Worm (Caenorhabditis elegans) whole organism, L4 larva: ENCODE data around the gene T03E6.8.
A peak's percentile ranks its signal among the peaks of the same experiment; 100 is the strongest.

Experiments
- F10B5.3 ChIP-seq: sonication (generic microtip); optimal IDR thresholded peaks from 2 replicates; lab custom pipeline; 2016; ENCODE audit warnings: mild to moderate bottlenecking, missing genetic modification characterization, missing compliant biosample characterization
- F37D6.2 ChIP-seq: sonication (generic microtip); optimal IDR thresholded peaks from 2 replicates; lab custom pipeline; 2016; ENCODE audit warnings: mild to moderate bottlenecking, missing genetic modification characterization, missing compliant biosample characterization
- R02D3.7 ChIP-seq: fragments of 150-350 bp; sonication (generic microtip); optimal IDR thresholded peaks from 3 replicates; lab custom pipeline; 2014; ENCODE audit warnings: missing biosample characterization, missing genetic modification characterization
- T26A8.4 ChIP-seq: fragments of 200-800 bp; sonication (Bioruptor generic); IDR thresholded peaks from 2 replicates; pipeline ENCODE4 v1.3.6; 2022; ENCODE audit warnings: missing genetic modification characterization, missing compliant biosample characterization
- Y105C5A.15 ChIP-seq: fragments of 200-800 bp; sonication (Bioruptor generic); IDR thresholded peaks from 2 replicates; pipeline ENCODE4 v1.3.6; 2022; ENCODE audit warnings: missing genetic modification characterization, missing compliant biosample characterization
- Y75B8A.6 ChIP-seq: fragments of 200-800 bp; sonication (Bioruptor generic); IDR thresholded peaks from 2 replicates; pipeline ENCODE4 v1.3.6; 2022; ENCODE audit warnings: missing genetic modification reagents, missing genetic modification characterization, missing compliant biosample characterization
- ZK337.2 ChIP-seq: fragments of 200-800 bp; sonication (Bioruptor generic); IDR thresholded peaks from 2 replicates; pipeline ENCODE4 v1.3.6; 2022; ENCODE audit warnings: missing genetic modification reagents, missing genetic modification characterization, missing compliant biosample characterization
- ces-1 ChIP-seq: fragments of 150-350 bp; sonication (generic microtip); optimal IDR thresholded peaks from 4 replicates; lab custom pipeline; 2014; ENCODE audit warnings: missing biosample characterization, missing genetic modification reagents, missing genetic modification characterization
- ctbp-1 ChIP-seq: fragments of 200-800 bp; sonication (Bioruptor generic); IDR thresholded peaks from 2 replicates; pipeline ENCODE4 v1.3.6; 2022; ENCODE audit warnings: missing genetic modification reagents, missing genetic modification characterization, missing compliant biosample characterization
- daf-16 ChIP-seq, 3 experiments: sonication (generic microtip); optimal IDR thresholded peaks; 2 replicates each; lab custom pipeline; 2016 to 2017; ENCODE audit warnings: missing genetic modification characterization in 3 of 3, missing genetic modification reagents in 3 of 3, mild to moderate bottlenecking in 2 of 3, missing compliant biosample characterization in 2 of 3, missing biosample characterization in 1 of 3, moderate library complexity in 1 of 3
- daf-8 ChIP-seq: fragments of 200-800 bp; sonication (Bioruptor generic); IDR thresholded peaks from 2 replicates; pipeline ENCODE4 v1.3.6; 2022; ENCODE audit warnings: missing genetic modification characterization, missing compliant biosample characterization
- dmd-6 ChIP-seq: fragments of 200-800 bp; sonication (Bioruptor generic); IDR thresholded peaks from 2 replicates; pipeline ENCODE4 v1.3.6; 2022; ENCODE audit warnings: missing genetic modification reagents, missing genetic modification characterization, missing compliant biosample characterization
- dmd-8 ChIP-seq: fragments of 200-800 bp; sonication (Bioruptor generic); IDR thresholded peaks from 2 replicates; pipeline ENCODE4 v1.3.6; 2022; ENCODE audit warnings: missing genetic modification characterization, missing compliant biosample characterization
- dmd-9 ChIP-seq: fragments of 200-800 bp; sonication (Bioruptor generic); IDR thresholded peaks from 2 replicates; pipeline ENCODE4 v1.3.6; 2022; ENCODE audit warnings: missing genetic modification reagents, missing genetic modification characterization, missing compliant biosample characterization
- dpl-1 ChIP-seq: fragments of 150-350 bp; optimal IDR thresholded peaks from 2 replicates; lab custom pipeline; 2014; ENCODE audit warnings: missing biosample characterization, missing genetic modification reagents, missing genetic modification characterization
- dve-1 ChIP-seq: sonication (generic microtip); optimal IDR thresholded peaks from 2 replicates; lab custom pipeline; 2017; ENCODE audit warnings: antibody characterized with exemption, mild to moderate bottlenecking, missing genetic modification characterization, missing compliant biosample characterization; ENCODE audit not compliant: insufficient read depth
- egl-43 ChIP-seq: fragments of 200-800 bp; sonication (Bioruptor generic); IDR thresholded peaks from 2 replicates; pipeline ENCODE4 v1.3.6; 2022; ENCODE audit warnings: missing genetic modification reagents, missing genetic modification characterization, missing compliant biosample characterization
- fos-1 ChIP-seq: fragments of 150-350 bp; optimal IDR thresholded peaks from 2 replicates; lab custom pipeline; 2014; ENCODE audit warnings: missing biosample characterization, missing genetic modification characterization
- hlh-11 ChIP-seq: fragments of 200-800 bp; sonication (Bioruptor generic); optimal IDR thresholded peaks from 2 replicates; lab custom pipeline; 2018; ENCODE audit warnings: mild to moderate bottlenecking, missing genetic modification characterization, missing compliant biosample characterization
- hlh-30 ChIP-seq: sonication (generic microtip); optimal IDR thresholded peaks from 2 replicates; lab custom pipeline; 2017; ENCODE audit warnings: antibody characterized with exemption, mild to moderate bottlenecking, missing genetic modification characterization, missing compliant biosample characterization; ENCODE audit not compliant: insufficient read depth
- lim-7 ChIP-seq: fragments of 200-800 bp; sonication (Bioruptor generic); IDR thresholded peaks from 2 replicates; pipeline ENCODE4 v1.3.6; 2022; ENCODE audit warnings: missing genetic modification characterization, missing compliant biosample characterization
- lin-1 ChIP-seq: fragments of 200-800 bp; sonication (Bioruptor generic); IDR thresholded peaks from 2 replicates; pipeline ENCODE4 v1.3.6; 2022; ENCODE audit warnings: missing genetic modification reagents, missing genetic modification characterization, missing compliant biosample characterization
- lin-13 ChIP-seq: fragments of 150-350 bp; optimal IDR thresholded peaks from 2 replicates; lab custom pipeline; 2014; ENCODE audit warnings: missing biosample characterization, missing genetic modification reagents, missing genetic modification characterization
- lin-38 ChIP-seq: fragments of 200-800 bp; sonication (Bioruptor generic); IDR thresholded peaks from 2 replicates; pipeline ENCODE4 v1.3.6; 2022; ENCODE audit warnings: missing genetic modification reagents, missing genetic modification characterization, missing compliant biosample characterization
- lsy-2 ChIP-seq, 2 experiments: fragments of 150-350 bp in 1 of 2; sonication (generic microtip) in 1 of 2; optimal IDR thresholded peaks; 2 replicates each; lab custom pipeline; 2014 to 2017; ENCODE audit warnings: missing biosample characterization in 2 of 2, missing genetic modification characterization in 2 of 2
- madf-5 ChIP-seq, 2 experiments: fragments of 200-800 bp; sonication (Bioruptor generic); IDR thresholded peaks; 2 replicates each; pipeline ENCODE4 v1.3.6; 2022; ENCODE audit warnings: missing compliant biosample characterization in 2 of 2, missing genetic modification characterization in 2 of 2
- madf-9 ChIP-seq: fragments of 200-800 bp; sonication (Bioruptor generic); conservative IDR thresholded peaks from 2 replicates; pipeline ENCODE4 v1.3.6; 2022; ENCODE audit warnings: missing genetic modification reagents, missing genetic modification characterization, missing compliant biosample characterization
- mdl-1 ChIP-seq, 2 experiments: fragments of 150-350 bp in 1 of 2; sonication (generic microtip) in 1 of 2; optimal IDR thresholded peaks; 2 replicates each; lab custom pipeline; 2014 to 2017; ENCODE audit warnings: missing biosample characterization in 2 of 2, missing genetic modification characterization in 2 of 2
- mdt-29 ChIP-seq: fragments of 200-800 bp; sonication (Bioruptor generic); IDR thresholded peaks from 2 replicates; pipeline ENCODE4 v1.3.6; 2022; ENCODE audit warnings: missing genetic modification reagents, missing genetic modification characterization, missing compliant biosample characterization
- mes-2 ChIP-seq: sonication (generic microtip); optimal IDR thresholded peaks from 2 replicates; lab custom pipeline; 2016; ENCODE audit warnings: missing genotype, mild to moderate bottlenecking, missing genetic modification characterization, missing compliant biosample characterization; ENCODE audit not compliant: poor library complexity, severe bottlenecking
- nhr-25 ChIP-seq: sonication (generic microtip); optimal IDR thresholded peaks from 2 replicates; lab custom pipeline; 2017; ENCODE audit warnings: missing genetic modification characterization, mild to moderate bottlenecking, missing compliant biosample characterization, antibody characterized with exemption, moderate library complexity, borderline replicate concordance; ENCODE audit not compliant: insufficient read depth
- nhr-28 ChIP-seq: fragments of 150-350 bp; optimal IDR thresholded peaks from 2 replicates; lab custom pipeline; 2014; ENCODE audit warnings: missing biosample characterization, missing genetic modification characterization
- nhr-42 ChIP-seq: fragments of 200-800 bp; sonication (Bioruptor generic); IDR thresholded peaks from 2 replicates; pipeline ENCODE4 v1.3.6; 2022; ENCODE audit warnings: missing genetic modification characterization, missing compliant biosample characterization
- nhr-77 ChIP-seq: fragments of 150-350 bp; optimal IDR thresholded peaks from 2 replicates; lab custom pipeline; 2014; ENCODE audit warnings: missing biosample characterization, missing genetic modification characterization
- rbr-2 ChIP-seq: sonication (generic microtip); optimal IDR thresholded peaks from 2 replicates; lab custom pipeline; 2016; ENCODE audit warnings: missing genotype, missing genetic modification characterization, missing compliant biosample characterization
- saeg-2 ChIP-seq: fragments of 200-800 bp; sonication (Bioruptor generic); IDR thresholded peaks from 2 replicates; pipeline ENCODE4 v1.3.6; 2022; ENCODE audit warnings: missing genetic modification reagents, missing genetic modification characterization, missing compliant biosample characterization
- sdz-12 ChIP-seq: fragments of 200-800 bp; sonication (Bioruptor generic); optimal IDR thresholded peaks from 2 replicates; lab custom pipeline; 2018; ENCODE audit warnings: mild to moderate bottlenecking, missing genetic modification characterization, missing compliant biosample characterization
- set-16 ChIP-seq: fragments of 200-800 bp; sonication (Bioruptor generic); IDR thresholded peaks from 2 replicates; pipeline ENCODE4 v1.3.6; 2022; ENCODE audit warnings: missing genetic modification reagents, missing genetic modification characterization, missing compliant biosample characterization
- snpc-1.2 ChIP-seq: fragments of 200-800 bp; sonication (Bioruptor generic); IDR thresholded peaks from 2 replicates; pipeline ENCODE4 v1.3.6; 2022; ENCODE audit warnings: missing genetic modification reagents, missing genetic modification characterization, missing compliant biosample characterization
- tra-1 ChIP-seq: fragments of 200-800 bp; sonication (Bioruptor generic); IDR thresholded peaks from 2 replicates; pipeline ENCODE4 v1.3.6; 2022; ENCODE audit warnings: missing genetic modification reagents, missing genetic modification characterization, missing compliant biosample characterization
- unc-130 ChIP-seq: sonication (generic microtip); optimal IDR thresholded peaks from 2 replicates; lab custom pipeline; 2016; ENCODE audit warnings: missing genetic modification reagents, missing genetic modification characterization, missing compliant biosample characterization
- vab-7 ChIP-seq: fragments of 200-800 bp; sonication (Bioruptor generic); IDR thresholded peaks from 2 replicates; pipeline ENCODE4 v1.3.6; 2022; ENCODE audit warnings: missing genetic modification reagents, missing genetic modification characterization, missing compliant biosample characterization
- zfp-3 ChIP-seq: fragments of 200-800 bp; sonication (Bioruptor generic); conservative IDR thresholded peaks from 2 replicates; pipeline ENCODE4 v1.3.6; 2022; ENCODE audit warnings: missing genetic modification reagents, missing genetic modification characterization, missing compliant biosample characterization
- ztf-11 ChIP-seq: fragments of 150-350 bp; optimal IDR thresholded peaks from 2 replicates; lab custom pipeline; 2014; ENCODE audit warnings: missing biosample characterization, missing genetic modification characterization

Gene T03E6.8

DNA sequence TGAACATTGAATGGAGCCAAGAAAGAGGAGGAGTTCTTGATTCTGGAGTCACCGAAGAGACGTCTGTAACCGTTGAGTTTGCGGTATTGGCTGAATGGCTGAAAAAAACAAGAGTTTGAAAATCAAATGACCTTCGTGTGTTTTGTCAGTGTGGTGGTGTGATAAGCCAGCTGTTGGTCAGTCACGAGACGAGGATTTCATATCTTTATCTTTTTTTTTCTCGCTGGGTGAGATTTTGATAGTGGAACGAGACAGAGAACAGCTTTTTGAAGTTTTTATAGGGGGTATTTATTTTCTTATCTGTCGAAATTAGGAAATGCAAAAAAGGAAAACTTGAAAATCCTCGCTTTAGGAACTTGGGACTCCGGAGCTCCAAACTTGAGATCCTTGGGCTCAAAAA, 8.5 kb downstream of the T03E6.8 start:
- no peak for TF ChIP-seq daf-8 (GFP tag; lab: Robert Waterston, UW)
- no peak for TF ChIP-seq dpl-1
- TF ChIP-seq ZK337.2: no peak
- TF ChIP-seq ces-1 (GFP tag; lab: Kevin White, UChicago): no peak
- 0 out of 2 replicates have a peak, but pooled peaks have one; percentile 13 for TF ChIP-seq zfp-3 (GFP tag; lab: Robert Waterston, UW)
- TF ChIP-seq F10B5.3 (tag; lab: Kevin White, UChicago): no peak
- no peak for TF ChIP-seq Y75B8A.6 (GFP tag; lab: Robert Waterston, UW)
- TF ChIP-seq vab-7 (GFP tag; lab: Robert Waterston, UW): no peak
- TF ChIP-seq ctbp-1 (GFP tag; lab: Robert Waterston, UW): no peak
- TF ChIP-seq lsy-2 (tag; optimal IDR thresholded peaks at IDR 0.05; lab: Kevin White, UChicago): peak in 1 of 2 experiments; percentile 11
- TF ChIP-seq dmd-6 (GFP tag; lab: Robert Waterston, UW): peak; percentile 41; the same call in 1 of the 2 replicates
- peak; percentile 68 for TF ChIP-seq hlh-11 (tag; lab: Kevin White, UChicago)
- no peak for TF ChIP-seq fos-1 (tag; lab: Kevin White, UChicago)
- TF ChIP-seq hlh-30: peak; percentile 80
- TF ChIP-seq madf-9 (GFP tag; lab: Robert Waterston, UW): no peak
- TF ChIP-seq dve-1: peak; percentile 32
- no peak for TF ChIP-seq nhr-25
- peak; percentile 24 for TF ChIP-seq nhr-77
- TF ChIP-seq mes-2 (tag; lab: Kevin White, UChicago): peak; percentile 0
- TF ChIP-seq daf-16 (GFP tag; optimal IDR thresholded peaks at IDR 0.05; lab: Kevin White, UChicago): no peak
- peak; percentile 33 for TF ChIP-seq daf-16 (tag; optimal IDR thresholded peaks at IDR 0.05; lab: Kevin White, UChicago)
- TF ChIP-seq dmd-8: no peak

DNA sequence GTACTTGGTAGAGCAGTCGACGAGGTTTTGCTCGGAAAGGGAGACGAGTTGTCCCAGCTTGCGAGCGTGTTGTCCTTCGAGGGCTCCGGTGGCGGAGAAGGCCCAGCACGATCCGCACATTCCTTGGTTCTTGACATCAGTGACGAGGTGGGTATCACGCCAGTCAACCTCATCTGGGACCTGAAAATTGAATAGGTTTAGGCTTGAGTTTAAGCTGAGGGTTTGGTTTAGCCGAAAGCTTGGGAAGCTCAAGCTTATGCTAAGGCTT, 9.3 kb downstream of the T03E6.8 start:
- peak; percentile 18 for TF ChIP-seq sdz-12 (GFP tag; lab: Kevin White, UChicago)
- no peak for TF ChIP-seq lsy-2 (tag; optimal IDR thresholded peaks at IDR 0.05; lab: Kevin White, UChicago)
- TF ChIP-seq dmd-6 (GFP tag; lab: Robert Waterston, UW): 0 out of 2 replicates have a peak, but pooled peaks have one; percentile 3
- no peak for TF ChIP-seq R02D3.7
- TF ChIP-seq zfp-3 (GFP tag; lab: Robert Waterston, UW): peak; percentile 21; the same call in 1 of the 2 replicates
- no peak for TF ChIP-seq egl-43 (GFP tag; lab: Robert Waterston, UW)
- no peak for TF ChIP-seq lim-7 (GFP tag; lab: Robert Waterston, UW)
- TF ChIP-seq nhr-25: no peak
- TF ChIP-seq F37D6.2 (tag; lab: Kevin White, UChicago): no peak
- no peak for TF ChIP-seq mdl-1 (tag; optimal IDR thresholded peaks at IDR 0.05; lab: Kevin White, UChicago)
- peak; percentile 67 for TF ChIP-seq set-16 (GFP tag; lab: Robert Waterston, UW)
- TF ChIP-seq rbr-2: no peak
- no peak for TF ChIP-seq ctbp-1 (GFP tag; lab: Robert Waterston, UW)
- TF ChIP-seq, all 104 proteins: peak for 4

DNA sequence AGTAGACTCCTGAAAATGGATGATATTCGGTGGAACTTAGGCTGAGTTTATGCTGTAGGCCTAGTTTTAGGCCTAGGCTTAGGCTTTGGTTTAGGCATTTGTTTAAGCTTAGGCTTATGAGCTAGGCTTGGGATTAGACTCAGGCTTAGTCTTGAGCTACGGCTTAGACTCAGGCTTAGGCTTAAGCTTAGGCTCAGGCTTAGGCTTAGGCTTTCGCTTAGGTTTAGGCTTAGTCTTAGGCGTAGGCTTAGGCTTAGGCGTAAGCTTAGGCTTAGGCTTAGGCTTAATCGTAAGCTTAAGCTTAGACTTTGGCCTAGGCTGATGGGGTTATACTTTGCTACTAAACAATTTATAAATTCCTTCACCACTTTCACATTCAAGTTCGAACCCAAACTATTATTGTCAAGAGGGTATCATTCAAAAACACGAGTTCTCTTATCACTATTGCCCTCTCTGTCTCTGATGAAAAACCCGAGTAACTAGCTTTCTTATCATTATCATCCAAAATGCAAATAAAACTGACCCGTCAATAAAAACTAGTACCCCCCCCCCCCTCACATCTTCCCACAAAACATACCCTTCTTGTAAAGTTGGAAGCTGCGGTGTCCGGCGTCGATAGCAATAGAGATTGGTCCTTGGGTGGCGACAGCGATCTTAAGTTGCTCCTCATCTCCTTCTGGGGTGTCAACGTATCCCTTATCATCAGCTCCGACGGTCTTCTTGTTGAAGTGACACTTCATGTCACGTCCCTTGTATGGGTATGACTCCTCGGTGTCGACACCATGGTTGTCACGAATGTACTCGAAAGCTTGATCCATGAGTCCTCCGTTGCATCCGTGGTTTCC, 9.8 kb downstream of the T03E6.8 start:
- TF ChIP-seq saeg-2 (0 out of 2 replicates have a peak, but pooled peaks have one; percentile 22), nhr-28 (tag; lab: Kevin White, UChicago) (peak; percentile 69), dve-1 (peak; percentile 41), daf-16 (GFP tag; optimal IDR thresholded peaks at IDR 0.05; lab: Kevin White, UChicago) (no peak), daf-16 (tag; optimal IDR thresholded peaks at IDR 0.05; lab: Kevin White, UChicago) (peak; percentile 69), dmd-9 (0 out of 2 replicates have a peak, but pooled peaks have one; percentile 38), madf-5 (GFP tag; IDR thresholded peaks at IDR 0.05; lab: Robert Waterston, UW) (no peak), T26A8.4 (GFP tag; lab: Robert Waterston, UW) (peak; percentile 57; the same call in 1 of the 2 replicates), lin-13 (no peak), nhr-42 (GFP tag; lab: Robert Waterston, UW) (no peak), mdt-29 (peak; percentile 10; the same call in 1 of the 2 replicates), dmd-6 (GFP tag; lab: Robert Waterston, UW) (peak; percentile 63), lin-1 (GFP tag; lab: Robert Waterston, UW) (peak; percentile 40; the same call in 1 of the 2 replicates), ztf-11 (tag; lab: Kevin White, UChicago) (no peak), lin-38 (GFP tag; lab: Robert Waterston, UW) (0 out of 2 replicates have a peak, but pooled peaks have one; percentile 22), Y105C5A.15 (GFP tag; lab: Robert Waterston, UW) (0 out of 2 replicates have a peak, but pooled peaks have one; percentile 14), snpc-1.2 (GFP tag; lab: Robert Waterston, UW) (no peak), nhr-77 (peak; percentile 37), unc-130 (GFP tag; lab: Kevin White, UChicago) (no peak), tra-1 (GFP tag; lab: Robert Waterston, UW) (peak; percentile 52; the same call in 1 of the 2 replicates)
